Worm (Caenorhabditis elegans): ENCODE results near the gene cgr-1.

- no peak for TF ChIP-seq ceh-36 (tag; optimal IDR thresholded peaks at IDR 0.05)
- TF ChIP-seq hmg-4 (GFP tag; optimal IDR thresholded peaks at IDR 0.05) = no peak
- TF ChIP-seq ceh-13 (GFP tag; optimal IDR thresholded peaks at IDR 0.05) = no peak
- TF ChIP-seq ets-7 (tag; optimal IDR thresholded peaks at IDR 0.05) = no peak
- TF ChIP-seq flt-1 (GFP tag; IDR thresholded peaks at IDR 0.05) = no peak
- no peak for TF ChIP-seq ama-1 (optimal IDR thresholded peaks at IDR 0.05)
- no peak for TF ChIP-seq sea-1 (GFP tag; conservative IDR thresholded peaks at IDR 0.05)
- TF ChIP-seq tbx-11 (GFP tag; IDR thresholded peaks at IDR 0.05) = no peak
- no peak for TF ChIP-seq tra-4 (tag; optimal IDR thresholded peaks at IDR 0.05)
Measured at ce11 chrX:3599860-3600259, 397 bp downstream of the cgr-1 start.

All from whole organism, early embryonic.